Fruit fly (Drosophila melanogaster) whole organism, embryonic: Measurements from ENCODE around the gene Ufd4.

ENCODE experiments used
- Adf1 ChIP-seq: fragments of 200-800 bp; sonication (Bioruptor generic); IDR thresholded peaks from 2 replicates; pipeline ENCODE4 v1.3.6; 2022; ENCODE audit warnings: missing biosample characterization, missing genetic modification characterization
- Asciz ChIP-seq: fragments of 200-800 bp; sonication (Bioruptor generic); optimal IDR thresholded peaks from 2 replicates; lab custom pipeline; 2017; ENCODE audit warnings: missing biosample characterization, mild to moderate bottlenecking, missing genetic modification characterization, missing genetic modification reagents
- CG10209 ChIP-seq: fragments of 200-800 bp; sonication (Bioruptor generic); optimal IDR thresholded peaks from 3 replicates; lab custom pipeline; 2017; ENCODE audit warnings: missing biosample characterization, mild to moderate bottlenecking, missing genetic modification characterization, missing genetic modification reagents
- CG10274 ChIP-seq: fragments of 200-800 bp; sonication (Bioruptor generic); optimal IDR thresholded peaks from 3 replicates; lab custom pipeline; 2017; ENCODE audit warnings: missing biosample characterization, mild to moderate bottlenecking, missing genetic modification characterization
- CG10543 ChIP-seq: fragments of 200-800 bp; sonication (Bioruptor generic); optimal IDR thresholded peaks from 3 replicates; lab custom pipeline; 2017; ENCODE audit warnings: missing biosample characterization, mild to moderate bottlenecking, missing genetic modification characterization, moderate library complexity
- CG10654 ChIP-seq: fragments of 200-800 bp; sonication (Bioruptor generic); optimal IDR thresholded peaks from 2 replicates; lab custom pipeline; 2016; ENCODE audit warnings: missing biosample characterization, missing genetic modification characterization
- CG11504 ChIP-seq: fragments of 200-800 bp; sonication (Bioruptor generic); optimal IDR thresholded peaks from 3 replicates; lab custom pipeline; 2019; ENCODE audit warnings: missing biosample characterization, mild to moderate bottlenecking, missing genetic modification characterization, moderate library complexity
- CG12155 ChIP-seq: fragments of 200-800 bp; sonication (Bioruptor generic); optimal IDR thresholded peaks from 3 replicates; lab custom pipeline; 2016; ENCODE audit warnings: missing biosample characterization, missing genetic modification characterization
- CG14710 ChIP-seq: fragments of 200-800 bp; sonication (Bioruptor generic); optimal IDR thresholded peaks from 3 replicates; lab custom pipeline; 2019; ENCODE audit warnings: missing biosample characterization, mild to moderate bottlenecking, missing genetic modification characterization, moderate library complexity
- CG15073 ChIP-seq: fragments of 200-800 bp; sonication (Bioruptor generic); optimal IDR thresholded peaks from 2 replicates; lab custom pipeline; 2016; ENCODE audit warnings: missing biosample characterization, missing genetic modification characterization
- CG17361 ChIP-seq: fragments of 200-800 bp; sonication (Bioruptor generic); IDR thresholded peaks from 3 replicates; pipeline ENCODE4 v1.3.6; 2022; ENCODE audit warnings: missing biosample characterization, missing genetic modification characterization
- CG17802 ChIP-seq: fragments of 200-800 bp; sonication (Bioruptor generic); optimal IDR thresholded peaks from 2 replicates; lab custom pipeline; 2018; ENCODE audit warnings: missing biosample characterization, mild to moderate bottlenecking, missing genetic modification characterization, moderate library complexity
- CG32772 ChIP-seq: fragments of 200-800 bp; sonication (Bioruptor generic); IDR thresholded peaks from 2 replicates; pipeline ENCODE4 v1.3.6; 2022; ENCODE audit warnings: missing biosample characterization, missing genetic modification characterization
- CG33557 ChIP-seq: fragments of 200-800 bp; sonication (Bioruptor generic); optimal IDR thresholded peaks from 2 replicates; lab custom pipeline; 2019; ENCODE audit warnings: missing biosample characterization, mild to moderate bottlenecking, missing genetic modification characterization, moderate library complexity
- CG34422 ChIP-seq: fragments of 200-800 bp; sonication (Bioruptor generic); IDR thresholded peaks from 3 replicates; pipeline ENCODE4 v1.3.6; 2022; ENCODE audit warnings: missing biosample characterization, missing genetic modification characterization
- CG42726 ChIP-seq: fragments of 200-800 bp; sonication (Bioruptor generic); IDR thresholded peaks from 2 replicates; pipeline ENCODE4 v1.3.6; 2022; ENCODE audit warnings: missing biosample characterization, missing genetic modification characterization; ENCODE audit not compliant: partially characterized antibody
- CG4282 ChIP-seq: fragments of 200-800 bp; sonication (Bioruptor generic); optimal IDR thresholded peaks from 2 replicates; lab custom pipeline; 2016; ENCODE audit warnings: missing biosample characterization, missing genetic modification characterization
- CG5953 ChIP-seq: fragments of 200-800 bp; sonication (Bioruptor generic); IDR thresholded peaks from 2 replicates; pipeline ENCODE4 v1.3.6; 2022; ENCODE audit warnings: missing biosample characterization, missing genetic modification characterization
- CG6254 ChIP-seq: fragments of 200-800 bp; sonication (Bioruptor generic); optimal IDR thresholded peaks from 3 replicates; lab custom pipeline; 2017; ENCODE audit warnings: mild to moderate bottlenecking, missing biosample characterization, missing genetic modification reagents, missing genetic modification characterization
- CG6272 ChIP-seq: fragments of 200-800 bp; sonication (Bioruptor generic); IDR thresholded peaks from 2 replicates; pipeline ENCODE4 v1.3.6; 2022; ENCODE audit warnings: missing biosample characterization, missing genetic modification characterization
- CG6683 ChIP-seq: fragments of 200-800 bp; sonication (Bioruptor generic); optimal IDR thresholded peaks from 2 replicates; lab custom pipeline; 2017; ENCODE audit warnings: missing biosample characterization, mild to moderate bottlenecking, missing genetic modification characterization, missing genetic modification reagents
- CG6765 ChIP-seq: fragments of 200-800 bp; sonication (Bioruptor generic); optimal IDR thresholded peaks from 3 replicates; lab custom pipeline; 2017; ENCODE audit warnings: missing biosample characterization, mild to moderate bottlenecking, missing genetic modification characterization
- CG8944 ChIP-seq: fragments of 200-800 bp; sonication (Bioruptor generic); optimal IDR thresholded peaks from 3 replicates; lab custom pipeline; 2016; ENCODE audit warnings: missing biosample characterization, missing genetic modification characterization
- D19B ChIP-seq: fragments of 200-800 bp; sonication (Bioruptor generic); optimal IDR thresholded peaks from 2 replicates; lab custom pipeline; 2017; ENCODE audit warnings: missing biosample characterization, mild to moderate bottlenecking, missing genetic modification characterization
- Dfd ChIP-seq, 2 experiments: fragments of >200 bp; optimal IDR thresholded peaks; 2 replicates each; lab custom pipeline; 2017; ENCODE audit warnings: missing biosample characterization in 2 of 2, missing genetic modification characterization in 2 of 2
- Dip3 ChIP-seq: fragments of 200-800 bp; sonication (Bioruptor generic); optimal IDR thresholded peaks from 3 replicates; lab custom pipeline; 2016; ENCODE audit warnings: missing biosample characterization, missing genetic modification characterization
- Ets65A ChIP-seq: fragments of 200-800 bp; sonication (Bioruptor generic); peaks from one replicate; lab custom pipeline; 2016; ENCODE audit warnings: missing biosample characterization, missing genetic modification characterization
- HLHmδ ChIP-seq: fragments of 200-800 bp; sonication (Bioruptor generic); optimal IDR thresholded peaks from 2 replicates; lab custom pipeline; 2018; ENCODE audit warnings: missing biosample characterization, mild to moderate bottlenecking, missing genetic modification characterization, moderate library complexity
- Hand ChIP-seq: fragments of 200-800 bp; sonication (Bioruptor generic); optimal IDR thresholded peaks from 2 replicates; lab custom pipeline; 2017; ENCODE audit warnings: mild to moderate bottlenecking, missing biosample characterization, missing genetic modification reagents, missing genetic modification characterization
- Hr51 ChIP-seq, 2 experiments: fragments of 200-800 bp; sonication (Bioruptor generic); optimal IDR thresholded peaks; 2 replicates in 1 of 2; 3 replicates in 1 of 2; lab custom pipeline; 2016 to 2018; ENCODE audit warnings: missing biosample characterization in 2 of 2, missing genetic modification characterization in 2 of 2, mild to moderate bottlenecking in 1 of 2, moderate library complexity in 1 of 2
- Meics ChIP-seq: fragments of 200-800 bp; sonication (Bioruptor generic); optimal IDR thresholded peaks from 2 replicates; lab custom pipeline; 2017; ENCODE audit warnings: missing biosample characterization, mild to moderate bottlenecking, missing genetic modification characterization
- Ravus ChIP-seq: fragments of 200-800 bp; sonication (Bioruptor generic); IDR thresholded peaks from 2 replicates; pipeline ENCODE4 v1.3.6; 2022; ENCODE audit warnings: missing biosample characterization, missing genetic modification characterization
- Tbp ChIP-seq: fragments of >200 bp; optimal IDR thresholded peaks from 2 replicates; lab custom pipeline; 2018; ENCODE audit warnings: missing biosample characterization, missing genetic modification characterization
- Xrp1 ChIP-seq: fragments of 200-800 bp; sonication (Bioruptor generic); IDR thresholded peaks from 2 replicates; pipeline ENCODE4 v1.3.6; 2022; ENCODE audit warnings: missing biosample characterization, missing genetic modification characterization
- btn ChIP-seq: fragments of 200-800 bp; sonication (Bioruptor generic); optimal IDR thresholded peaks from 2 replicates; lab custom pipeline; 2016; ENCODE audit warnings: missing biosample characterization, missing genetic modification characterization
- cas ChIP-seq: fragments of 200-800 bp; sonication (Bioruptor generic); IDR thresholded peaks from 2 replicates; pipeline ENCODE4 v1.3.6; 2022; ENCODE audit warnings: missing biosample characterization, missing genetic modification characterization
- disco-r ChIP-seq: fragments of 200-800 bp; sonication (Bioruptor generic); optimal IDR thresholded peaks from 2 replicates; lab custom pipeline; 2016; ENCODE audit warnings: missing biosample characterization, missing genetic modification characterization
- eyg ChIP-seq: fragments of 200-800 bp; sonication (Bioruptor generic); optimal IDR thresholded peaks from 3 replicates; lab custom pipeline; 2016; ENCODE audit warnings: missing biosample characterization, missing genetic modification characterization
- gcm ChIP-seq: fragments of 200-800 bp; sonication (Bioruptor generic); optimal IDR thresholded peaks from 2 replicates; lab custom pipeline; 2019; ENCODE audit warnings: missing biosample characterization, mild to moderate bottlenecking, missing genetic modification characterization, moderate library complexity
- hkb ChIP-seq, 2 experiments: fragments of 200-800 bp in 1 of 2; fragments of >200 bp in 1 of 2; sonication (Bioruptor generic) in 1 of 2; IDR thresholded peaks in 1 of 2; optimal IDR thresholded peaks in 1 of 2; 2 replicates each; pipeline versions ENCODE4 v1.3.6 to Lab custom; 2017 to 2022; ENCODE audit warnings: missing biosample characterization in 1 of 2, missing genetic modification characterization in 1 of 2
- jigr1 ChIP-seq: fragments of 200-800 bp; sonication (Bioruptor generic); IDR thresholded peaks from 3 replicates; pipeline ENCODE4 v1.3.6; 2022; ENCODE audit warnings: missing biosample characterization, missing genetic modification characterization
- mld ChIP-seq: fragments of 200-800 bp; sonication (Bioruptor generic); IDR thresholded peaks from 3 replicates; pipeline ENCODE4 v1.3.6; 2022; ENCODE audit warnings: missing biosample characterization, missing genetic modification characterization; ENCODE audit not compliant: partially characterized antibody
- nerfin-2 ChIP-seq: fragments of 200-800 bp; sonication (Bioruptor generic); IDR thresholded peaks from 2 replicates; pipeline ENCODE4 v1.3.6; 2022; ENCODE audit warnings: missing biosample characterization, missing genetic modification characterization; ENCODE audit not compliant: partially characterized antibody
- sc ChIP-seq, 3 experiments: fragments of >200 bp in 2 of 3; fragments of 200-800 bp in 1 of 3; sonication (Bioruptor generic) in 1 of 3; optimal IDR thresholded peaks; 2 replicates in 2 of 3; 3 replicates in 1 of 3; lab custom pipeline; 2017; ENCODE audit warnings: mild to moderate bottlenecking in 1 of 3, missing biosample characterization in 1 of 3, missing genetic modification characterization in 1 of 3, missing genetic modification reagents in 1 of 3
- scrt ChIP-seq: fragments of 200-800 bp; sonication (Bioruptor generic); optimal IDR thresholded peaks from 2 replicates; lab custom pipeline; 2018; ENCODE audit warnings: missing biosample characterization, mild to moderate bottlenecking, missing genetic modification characterization, moderate library complexity
- sima ChIP-seq: fragments of 200-800 bp; sonication (Bioruptor generic); optimal IDR thresholded peaks from 2 replicates; lab custom pipeline; 2016; ENCODE audit warnings: missing biosample characterization, missing genetic modification characterization
- sna ChIP-seq: fragments of 200-800 bp; sonication (Bioruptor generic); IDR thresholded peaks from 2 replicates; pipeline ENCODE4 v1.3.6; 2022; ENCODE audit warnings: missing biosample characterization, missing genetic modification characterization; ENCODE audit not compliant: partially characterized antibody
- stwl ChIP-seq: fragments of 200-800 bp; sonication (Bioruptor generic); optimal IDR thresholded peaks from 3 replicates; lab custom pipeline; 2018; ENCODE audit warnings: missing biosample characterization, mild to moderate bottlenecking, missing genetic modification characterization, moderate library complexity
- tx ChIP-seq: fragments of 200-800 bp; sonication (Bioruptor generic); optimal IDR thresholded peaks from 2 replicates; lab custom pipeline; 2016; ENCODE audit warnings: missing biosample characterization, missing genetic modification characterization

The Ufd4 gene

DNA sequence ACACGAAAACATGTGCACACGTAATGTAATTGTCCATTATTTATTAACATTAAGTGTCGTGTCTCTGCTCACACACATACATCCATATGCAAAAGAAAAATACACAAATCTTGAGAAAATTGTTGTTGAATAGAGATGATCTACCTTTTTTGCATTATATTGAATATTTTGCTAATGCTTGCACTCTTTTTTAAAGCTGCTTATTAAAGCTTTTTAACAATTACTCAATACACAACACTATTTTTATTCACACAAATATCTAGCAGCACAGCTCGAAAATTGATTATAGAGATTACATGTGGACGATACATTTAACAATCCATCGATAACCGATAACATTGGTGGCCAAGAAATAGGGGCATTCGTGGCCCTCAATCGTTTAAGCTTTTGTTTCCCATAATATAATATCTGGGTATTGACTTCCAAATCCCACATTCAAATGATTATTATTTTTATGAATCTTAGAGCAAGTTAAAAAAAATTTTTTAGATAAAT is at the start of gene Ufd4 (continued):
- TF ChIP-seq Dfd (GFP tag; optimal IDR thresholded peaks at IDR 0.05; lab: Kevin White, UChicago) (no peak), D19B (GFP tag; lab: Kevin White, UChicago) (no peak), CG33557 (GFP tag; lab: Kevin White, UChicago) (no peak), btn (GFP tag; lab: Kevin White, UChicago) (peak; percentile 14), Tbp (GFP tag; lab: Kevin White, UChicago) (no peak), CG17361 (no peak), CG8944 (GFP tag; lab: Kevin White, UChicago) (peak; percentile 3), CG6765 (GFP tag; lab: Kevin White, UChicago) (peak; percentile 57), CG4282 (GFP tag; lab: Kevin White, UChicago) (no peak), sima (GFP tag; lab: Kevin White, UChicago) (no peak), Dip3 (GFP tag; lab: Kevin White, UChicago) (peak; percentile 55), CG12155 (GFP tag; lab: Kevin White, UChicago) (peak; percentile 57), Ravus (no peak), mld (GFP tag; lab: Robert Waterston, UW) (no peak), Xrp1 (GFP tag; lab: Robert Waterston, UW) (peak; percentile 79), jigr1 (GFP tag; lab: Robert Waterston, UW) (no peak), CG14710 (tag; lab: Kevin White, UChicago) (peak; percentile 66), CG11504 (no peak), CG10209 (GFP tag; lab: Kevin White, UChicago) (no peak), CG6683 (GFP tag; lab: Kevin White, UChicago) (peak; percentile 24), CG10274 (GFP tag; lab: Kevin White, UChicago) (no peak), stwl (tag; lab: Kevin White, UChicago) (peak; percentile 75), CG32772 (GFP tag; lab: Robert Waterston, UW) (no peak), tx (GFP tag; lab: Kevin White, UChicago) (peak; percentile 58), CG6272 (no peak), Adf1 (GFP tag; lab: Robert Waterston, UW) (no peak), cas (no peak), gcm (GFP tag; lab: Kevin White, UChicago) (no peak), Hr51 (GFP tag; optimal IDR thresholded peaks at IDR 0.05; lab: Kevin White, UChicago) (peak in 1 of 2 experiments; percentile 56), Ets65A (GFP tag; lab: Kevin White, UChicago) (no peak), sc (optimal IDR thresholded peaks at IDR 0.05; lab: Kevin White, UChicago) (no peak), sc (GFP tag; optimal IDR thresholded peaks at IDR 0.05; lab: Kevin White, UChicago) (no peak), CG5953 (GFP tag; lab: Robert Waterston, UW) (no peak), sna (GFP tag; lab: Robert Waterston, UW) (no peak), HLHmδ (GFP tag; lab: Kevin White, UChicago) (no peak), CG10654 (GFP tag; lab: Kevin White, UChicago) (peak; percentile 27), Meics (GFP tag; lab: Kevin White, UChicago) (no peak), CG34422 (GFP tag; lab: Robert Waterston, UW) (no peak), CG17802 (tag; lab: Kevin White, UChicago) (no peak), CG15073 (GFP tag; lab: Kevin White, UChicago) (no peak), CG42726 (GFP tag; lab: Robert Waterston, UW) (no peak), scrt (GFP tag; lab: Kevin White, UChicago) (no peak), nerfin-2 (no peak), disco-r (GFP tag; lab: Kevin White, UChicago) (no peak), hkb (optimal IDR thresholded peaks at IDR 0.05; lab: Kevin White, UChicago) (no peak), hkb (GFP tag; IDR thresholded peaks at IDR 0.05; lab: Robert Waterston, UW) (peak; percentile 84), CG6254 (GFP tag; lab: Kevin White, UChicago) (peak; percentile 41), Hand (GFP tag; lab: Kevin White, UChicago) (peak; percentile 81), eyg (GFP tag; lab: Kevin White, UChicago) (peak; percentile 23), CG10543 (no peak), Asciz (GFP tag; lab: Kevin White, UChicago) (no peak)
